Worm (Caenorhabditis elegans) whole organism, young adult: ENCODE measurements around the gene clh-1.

Experiments used
- B0035.1 ChIP-seq: sonication (generic microtip); optimal IDR thresholded peaks from 2 replicates; lab custom pipeline; 2016; ENCODE audit warnings: missing genetic modification characterization, mild to moderate bottlenecking, missing compliant biosample characterization, missing genotype, missing genetic modification reagents
- C06A6.2 ChIP-seq: fragments of 200-800 bp; sonication (Bioruptor generic); conservative IDR thresholded peaks from 2 replicates; pipeline ENCODE4 v1.3.6; 2022; ENCODE audit warnings: missing genetic modification characterization, missing compliant biosample characterization
- F10E7.11 ChIP-seq: sonication (generic microtip); optimal IDR thresholded peaks from 2 replicates; lab custom pipeline; 2017; ENCODE audit warnings: mild to moderate bottlenecking, missing genetic modification characterization, moderate library complexity, missing compliant biosample characterization
- F23B12.7 ChIP-seq: sonication (generic microtip); optimal IDR thresholded peaks from 2 replicates; lab custom pipeline; 2017; ENCODE audit warnings: missing genetic modification characterization, mild to moderate bottlenecking, missing compliant biosample characterization, antibody characterized with exemption, moderate library complexity; ENCODE audit not compliant: insufficient read depth
- F37B4.10 ChIP-seq: fragments of 200-800 bp; sonication (Bioruptor generic); IDR thresholded peaks from 2 replicates; pipeline ENCODE4 v1.3.6; 2022; ENCODE audit warnings: missing genetic modification characterization, missing compliant biosample characterization
- F49E8.2 ChIP-seq: sonication (generic microtip); optimal IDR thresholded peaks from 3 replicates; lab custom pipeline; 2017; ENCODE audit warnings: missing genetic modification characterization, mild to moderate bottlenecking, missing compliant biosample characterization, antibody characterized with exemption, moderate library complexity; ENCODE audit not compliant: insufficient read depth
- K11D2.4 ChIP-seq: fragments of 200-800 bp; sonication (Bioruptor generic); IDR thresholded peaks from 2 replicates; pipeline ENCODE4 v1.3.6; 2022; ENCODE audit warnings: missing genetic modification reagents, missing genetic modification characterization, missing compliant biosample characterization
- T07F8.4 ChIP-seq: sonication (generic microtip); optimal IDR thresholded peaks from 2 replicates; lab custom pipeline; 2016; ENCODE audit warnings: mild to moderate bottlenecking, missing genetic modification characterization, moderate library complexity, missing compliant biosample characterization
- akir-1 ChIP-seq: fragments of 200-800 bp; sonication (Bioruptor generic); optimal IDR thresholded peaks from 2 replicates; lab custom pipeline; 2018; ENCODE audit warnings: mild to moderate bottlenecking, missing genetic modification characterization, moderate library complexity, missing compliant biosample characterization
- aptf-3 ChIP-seq: fragments of 200-800 bp; sonication (Bioruptor generic); IDR thresholded peaks from 2 replicates; pipeline ENCODE4 v1.3.6; 2022; ENCODE audit warnings: missing genetic modification characterization, missing compliant biosample characterization
- attf-3 ChIP-seq: fragments of 200-800 bp; sonication (Bioruptor generic); conservative IDR thresholded peaks from 2 replicates; pipeline ENCODE4 v1.3.6; 2022; ENCODE audit warnings: missing genetic modification reagents, missing genetic modification characterization, missing compliant biosample characterization
- attf-5 ChIP-seq: fragments of 200-800 bp; sonication (Bioruptor generic); optimal IDR thresholded peaks from 2 replicates; lab custom pipeline; 2018; ENCODE audit warnings: mild to moderate bottlenecking, missing genetic modification characterization, missing compliant biosample characterization
- cebp-2 ChIP-seq: fragments of 200-800 bp; sonication (Bioruptor generic); IDR thresholded peaks from 2 replicates; pipeline ENCODE4 v1.3.6; 2022; ENCODE audit warnings: missing genetic modification characterization, missing compliant biosample characterization
- ceh-100 ChIP-seq: fragments of 200-800 bp; sonication (Bioruptor generic); IDR thresholded peaks from 2 replicates; pipeline ENCODE4 v1.3.6; 2022; ENCODE audit warnings: missing genetic modification reagents, missing genetic modification characterization, missing compliant biosample characterization
- ceh-58 ChIP-seq: fragments of 200-800 bp; sonication (Bioruptor generic); IDR thresholded peaks from 2 replicates; pipeline ENCODE4 v1.3.6; 2022; ENCODE audit warnings: missing genetic modification characterization, missing compliant biosample characterization
- chd-7 ChIP-seq: sonication (generic microtip); optimal IDR thresholded peaks from 2 replicates; lab custom pipeline; 2016; ENCODE audit warnings: mild to moderate bottlenecking, missing genetic modification characterization, moderate library complexity, missing compliant biosample characterization
- die-1 ChIP-seq: sonication (generic microtip); optimal IDR thresholded peaks from 2 replicates; lab custom pipeline; 2016; ENCODE audit warnings: missing genotype, mild to moderate bottlenecking, missing genetic modification characterization, missing compliant biosample characterization
- dox-1 ChIP-seq: fragments of 200-800 bp; sonication (Bioruptor generic); IDR thresholded peaks from 2 replicates; pipeline ENCODE4 v1.3.6; 2022; ENCODE audit warnings: missing genetic modification reagents, missing genetic modification characterization, missing compliant biosample characterization
- dpff-1 ChIP-seq: sonication (generic microtip); optimal IDR thresholded peaks from 2 replicates; lab custom pipeline; 2017; ENCODE audit warnings: mild to moderate bottlenecking, missing genetic modification characterization, missing compliant biosample characterization
- efl-1 ChIP-seq: fragments of 150-350 bp; optimal IDR thresholded peaks from 2 replicates; lab custom pipeline; 2014; ENCODE audit warnings: missing biosample characterization, missing genetic modification reagents, missing genetic modification characterization
- gei-17 ChIP-seq: fragments of 200-800 bp; sonication (Bioruptor generic); optimal IDR thresholded peaks from 2 replicates; lab custom pipeline; 2018; ENCODE audit warnings: mild to moderate bottlenecking, missing genetic modification characterization, missing compliant biosample characterization
- hlh-12 ChIP-seq: sonication (generic microtip); optimal IDR thresholded peaks from 2 replicates; lab custom pipeline; 2016; ENCODE audit warnings: missing genetic modification characterization, missing compliant biosample characterization
- hmg-1.2 ChIP-seq: fragments of 200-800 bp; sonication (Bioruptor generic); IDR thresholded peaks from 2 replicates; pipeline ENCODE4 v1.3.6; 2022; ENCODE audit warnings: missing genetic modification reagents, missing genetic modification characterization, missing compliant biosample characterization
- hmg-20 ChIP-seq: fragments of 200-800 bp; sonication (Bioruptor generic); IDR thresholded peaks from 2 replicates; pipeline ENCODE4 v1.3.6; 2022; ENCODE audit warnings: missing genetic modification reagents, missing genetic modification characterization, missing compliant biosample characterization
- let-526 ChIP-seq: fragments of 200-800 bp; sonication (Bioruptor generic); IDR thresholded peaks from 2 replicates; pipeline ENCODE4 v1.3.6; 2022; ENCODE audit warnings: missing genetic modification reagents, missing genetic modification characterization, missing compliant biosample characterization
- lin-35 ChIP-seq, 3 experiments: fragments of 150-350 bp in 2 of 3; sonication (generic microtip) in 1 of 3; optimal IDR thresholded peaks; 2 replicates each; lab custom pipeline; 2014 to 2018; ENCODE audit warnings: missing biosample characterization in 3 of 3, missing genetic modification characterization in 3 of 3, missing genetic modification reagents in 3 of 3
- lin-40 ChIP-seq: sonication (generic microtip); optimal IDR thresholded peaks from 2 replicates; lab custom pipeline; 2016; ENCODE audit warnings: missing genetic modification characterization, mild to moderate bottlenecking, missing compliant biosample characterization, missing genotype, missing genetic modification reagents
- lsy-27 ChIP-seq: sonication (generic microtip); optimal IDR thresholded peaks from 2 replicates; lab custom pipeline; 2017; ENCODE audit warnings: missing genetic modification characterization, mild to moderate bottlenecking, missing compliant biosample characterization, antibody characterized with exemption, missing genotype, borderline replicate concordance; ENCODE audit not compliant: insufficient read depth
- madf-10 ChIP-seq: sonication (generic microtip); optimal IDR thresholded peaks from 2 replicates; lab custom pipeline; 2016; ENCODE audit warnings: mild to moderate bottlenecking, missing genetic modification characterization, missing compliant biosample characterization
- madf-3 ChIP-seq: fragments of 200-800 bp; sonication (Bioruptor generic); IDR thresholded peaks from 2 replicates; pipeline ENCODE4 v1.3.6; 2022; ENCODE audit warnings: missing genetic modification reagents, missing genetic modification characterization, missing compliant biosample characterization
- madf-6 ChIP-seq: fragments of 200-800 bp; sonication (Bioruptor generic); IDR thresholded peaks from 2 replicates; pipeline ENCODE4 v1.3.6; 2022; ENCODE audit warnings: missing genetic modification reagents, missing genetic modification characterization, missing compliant biosample characterization
- mel-28 ChIP-seq: sonication (generic microtip); optimal IDR thresholded peaks from 2 replicates; lab custom pipeline; 2016; ENCODE audit warnings: borderline replicate concordance, mild to moderate bottlenecking, missing genetic modification characterization, missing compliant biosample characterization
- mes-4 ChIP-seq: sonication (generic microtip); optimal IDR thresholded peaks from 2 replicates; lab custom pipeline; 2016; ENCODE audit warnings: missing genotype, missing genetic modification characterization, missing compliant biosample characterization
- mxl-1 ChIP-seq: sonication (generic microtip); optimal IDR thresholded peaks from 2 replicates; lab custom pipeline; 2016; ENCODE audit warnings: missing genetic modification characterization, missing compliant biosample characterization
- nhr-27 ChIP-seq: fragments of 200-800 bp; sonication (Bioruptor generic); optimal IDR thresholded peaks from 2 replicates; lab custom pipeline; 2018; ENCODE audit warnings: mild to moderate bottlenecking, missing genetic modification characterization, moderate library complexity, missing compliant biosample characterization
- nhr-90 ChIP-seq: sonication (generic microtip); optimal IDR thresholded peaks from 2 replicates; lab custom pipeline; 2016; ENCODE audit warnings: missing genotype, mild to moderate bottlenecking, missing genetic modification characterization, missing compliant biosample characterization
- rcor-1 ChIP-seq: fragments of 200-800 bp; sonication (Bioruptor generic); IDR thresholded peaks from 2 replicates; pipeline ENCODE4 v1.3.6; 2022; ENCODE audit warnings: missing genetic modification reagents, missing genetic modification characterization, missing compliant biosample characterization
- snpc-1.1 ChIP-seq: sonication (generic microtip); optimal IDR thresholded peaks from 2 replicates; lab custom pipeline; 2017; ENCODE audit warnings: missing genetic modification characterization, mild to moderate bottlenecking, missing compliant biosample characterization, antibody characterized with exemption, moderate library complexity, missing genotype, missing genetic modification reagents; ENCODE audit not compliant: insufficient read depth
- tbx-9 ChIP-seq: sonication (generic microtip); optimal IDR thresholded peaks from 2 replicates; lab custom pipeline; 2016; ENCODE audit warnings: borderline replicate concordance, missing genetic modification characterization, inconsistent platforms, missing compliant biosample characterization
- tlf-1 ChIP-seq: fragments of 200-800 bp; sonication (Bioruptor generic); optimal IDR thresholded peaks from 2 replicates; lab custom pipeline; 2018; ENCODE audit warnings: mild to moderate bottlenecking, missing genetic modification characterization, missing compliant biosample characterization
- zfh-2 ChIP-seq: fragments of 200-800 bp; sonication (Bioruptor generic); conservative IDR thresholded peaks from 2 replicates; pipeline ENCODE4 v1.3.6; 2022; ENCODE audit warnings: missing genetic modification reagents, missing genetic modification characterization, missing compliant biosample characterization
- ztf-28 ChIP-seq: fragments of 200-800 bp; sonication (Bioruptor generic); IDR thresholded peaks from 2 replicates; pipeline ENCODE4 v1.3.6; 2022; ENCODE audit warnings: missing genetic modification reagents, missing genetic modification characterization, missing compliant biosample characterization

clh-1 gene

ce11 chrII:11819824-11820223, 36.4 kb downstream of the clh-1 start, which contains the start of gene Y6D1A.2:
Y6D1A.2 (minus strand) TSS chrII:11819924.
- TF ChIP-seq ceh-58 (GFP tag; lab: Robert Waterston, UW): no peak
- no peak for TF ChIP-seq cebp-2 (GFP tag; lab: Robert Waterston, UW)
- TF ChIP-seq nhr-90: no peak
- no peak for TF ChIP-seq lin-40 (tag; lab: Kevin White, UChicago)
- no peak for TF ChIP-seq let-526 (GFP tag; lab: Robert Waterston, UW)
- no peak for TF ChIP-seq madf-10 (tag; lab: Kevin White, UChicago)
- TF ChIP-seq snpc-1.1 (tag; lab: Kevin White, UChicago): no peak
- TF ChIP-seq mxl-1 (tag; lab: Kevin White, UChicago): no peak
- TF ChIP-seq tbx-9 (tag; lab: Kevin White, UChicago): no peak
- no peak for TF ChIP-seq akir-1 (GFP tag; lab: Kevin White, UChicago)
- no peak for TF ChIP-seq ceh-100 (GFP tag; lab: Robert Waterston, UW)
- no peak for TF ChIP-seq rcor-1 (GFP tag; lab: Robert Waterston, UW)
- TF ChIP-seq B0035.1: no peak
- TF ChIP-seq, all 124 proteins: peak for 0

DNA sequence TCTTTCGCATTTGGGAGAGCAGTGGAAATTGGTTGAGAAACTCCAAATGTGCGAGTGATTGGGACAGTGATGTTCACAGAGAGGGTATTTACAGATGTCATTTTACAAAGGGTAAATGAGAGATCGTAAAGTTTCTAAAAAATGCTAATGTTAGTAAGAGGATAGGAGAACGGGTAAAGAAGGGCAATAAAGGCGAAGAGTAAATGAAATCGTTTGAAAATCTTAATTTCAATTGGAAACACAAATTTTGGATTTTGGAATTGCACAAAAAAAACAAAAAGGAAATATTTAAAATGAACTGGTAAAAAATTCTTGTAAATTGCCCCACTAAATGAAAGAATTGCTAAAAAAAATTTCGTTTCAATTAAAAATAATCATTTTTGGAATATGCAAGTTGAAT, 39.8 kb downstream of the clh-1 start, which contains the start of gene pap-3:
TSS of gene pap-3 (minus strand) at position 101 of the 400 bp plus-strand sequence.
- no peak for TF ChIP-seq F23B12.7 (tag; lab: Kevin White, UChicago)

DNA sequence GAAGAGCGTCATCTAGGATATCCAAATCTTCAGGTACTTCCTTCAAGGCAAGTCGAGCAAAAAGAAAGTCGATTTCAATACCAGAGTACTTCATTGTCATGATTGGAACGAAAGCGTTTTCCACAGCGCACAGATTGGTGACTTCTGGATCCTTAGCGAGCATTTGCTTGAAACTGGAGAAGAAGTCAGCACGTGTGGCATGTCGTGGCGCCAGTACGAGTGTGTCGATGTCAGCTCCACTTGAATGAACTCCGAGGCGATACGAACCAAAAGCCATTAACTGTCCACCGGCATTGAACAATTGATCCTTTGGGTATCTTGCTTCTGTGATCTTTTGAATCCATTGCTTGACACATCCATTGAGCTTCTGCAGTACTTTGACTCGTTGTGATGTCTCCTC, 40.2 kb downstream of the clh-1 start:
- TF ChIP-seq dpff-1 (tag; lab: Kevin White, UChicago): no peak
- TF ChIP-seq snpc-1.1 (tag; lab: Kevin White, UChicago): no peak
- TF ChIP-seq, all 124 proteins: peak for 0

DNA sequence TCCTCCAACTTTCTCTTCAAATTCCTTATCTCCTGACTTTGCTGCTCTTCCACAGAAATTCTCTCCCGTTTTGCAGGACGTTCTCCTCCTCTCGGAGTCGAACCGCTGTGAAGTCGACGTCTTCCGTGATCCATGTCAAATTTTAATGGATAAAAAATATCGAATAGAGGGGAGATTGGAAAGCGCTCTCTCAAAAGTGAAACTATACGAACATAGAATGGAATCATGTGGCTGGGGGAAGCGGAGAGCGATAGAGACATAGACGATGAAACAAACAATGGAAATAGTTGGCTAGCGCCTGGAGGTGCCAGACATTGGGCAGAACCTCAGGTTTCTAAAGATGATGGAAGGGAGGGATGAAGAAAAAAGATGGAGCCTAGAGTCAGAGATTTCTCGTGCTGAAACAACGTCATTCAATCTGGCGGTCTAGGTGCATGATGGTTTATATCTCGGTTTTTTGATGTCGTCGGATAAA, 42.3 kb downstream of the clh-1 start, which contains the start of gene F43G6.8:
TSS of gene F43G6.8 (minus strand) at position 198 of the 475 bp plus-strand sequence.
- no peak for TF ChIP-seq madf-6
- TF ChIP-seq die-1: no peak
- no peak for TF ChIP-seq gei-17
- no peak for TF ChIP-seq attf-3
- TF ChIP-seq F23B12.7 (tag; lab: Kevin White, UChicago): no peak
- TF ChIP-seq madf-3: no peak
- no peak for TF ChIP-seq F49E8.2 (tag; lab: Kevin White, UChicago)
- TF ChIP-seq mel-28: peak; percentile 28
- no peak for TF ChIP-seq madf-10 (tag; lab: Kevin White, UChicago)
- TF ChIP-seq F37B4.10 (GFP tag; lab: Robert Waterston, UW): no peak
- TF ChIP-seq aptf-3: no peak
- no peak for TF ChIP-seq B0035.1
- TF ChIP-seq zfh-2 (GFP tag; lab: Robert Waterston, UW): peak; percentile 35; the same call in 1 of the 2 replicates
- TF ChIP-seq nhr-27 (tag; lab: Kevin White, UChicago): no peak
- TF ChIP-seq tlf-1 (GFP tag; lab: Kevin White, UChicago): no peak
- no peak for TF ChIP-seq mes-4
- no peak for TF ChIP-seq hmg-20
- no peak for TF ChIP-seq lin-35 (GFP tag; optimal IDR thresholded peaks at IDR 0.05; lab: Kevin White, UChicago)
- TF ChIP-seq hlh-12 (tag; lab: Kevin White, UChicago): no peak
- no peak for TF ChIP-seq lsy-27 (tag; lab: Kevin White, UChicago)
- peak; percentile 80 for TF ChIP-seq attf-5 (GFP tag; lab: Kevin White, UChicago)
- TF ChIP-seq F10E7.11 (tag; lab: Kevin White, UChicago): no peak
- no peak for TF ChIP-seq C06A6.2 (GFP tag; lab: Robert Waterston, UW)
- no peak for TF ChIP-seq chd-7 (tag; lab: Kevin White, UChicago)
- TF ChIP-seq dox-1 (GFP tag; lab: Robert Waterston, UW): 0 out of 2 replicates have a peak, but pooled peaks have one; percentile 42
- no peak for TF ChIP-seq ztf-28 (GFP tag; lab: Robert Waterston, UW)
- TF ChIP-seq T07F8.4 (tag; lab: Kevin White, UChicago): no peak
- TF ChIP-seq hmg-1.2 (GFP tag; lab: Robert Waterston, UW): peak; percentile 80
- no peak for TF ChIP-seq K11D2.4 (GFP tag; lab: Robert Waterston, UW)
- TF ChIP-seq efl-1 (GFP tag; lab: Kevin White, UChicago): no peak
